Fruit fly (Drosophila melanogaster): ENCODE measurements around the gene CG17754.
A peak's percentile ranks its signal among the peaks of the same experiment; 100 is the strongest.

Gene CG17754

dm6 chrX:9295518-9295917 is 45.3 kb downstream of the CG17754 start (continued):
- TF ChIP-seq CG6792 (GFP tag; optimal IDR thresholded peaks at IDR 0.05) = no peak
- TF ChIP-seq Hr38 (GFP tag; optimal IDR thresholded peaks at IDR 0.05) = no peak
- no peak for TF ChIP-seq CG6808 (GFP tag; optimal IDR thresholded peaks at IDR 0.05)
- TF ChIP-seq Blimp-1 (GFP tag; optimal IDR thresholded peaks at IDR 0.05) = no peak
- TF ChIP-seq Hr4 (GFP tag; optimal IDR thresholded peaks at IDR 0.05) = no peak
- 0 out of 3 replicates have a peak, but pooled peaks have one; percentile 10 for TF ChIP-seq eg (GFP tag; IDR thresholded peaks at IDR 0.05)
- peak; percentile 20 for TF ChIP-seq Ets96B (tag; optimal IDR thresholded peaks at IDR 0.05)
- TF ChIP-seq CG6854 (GFP tag; optimal IDR thresholded peaks at IDR 0.05) = no peak
- no peak for TF ChIP-seq CG8319 (GFP tag; optimal IDR thresholded peaks at IDR 0.05)
- TF ChIP-seq Ets21C (GFP tag; optimal IDR thresholded peaks at IDR 0.05) = no peak
- TF ChIP-seq fd59A (GFP tag; optimal IDR thresholded peaks at IDR 0.05) = no peak
- TF ChIP-seq CG31627 (GFP tag; optimal IDR thresholded peaks at IDR 0.05) = peak; percentile 1
- TF ChIP-seq Sox102F (GFP tag; optimal IDR thresholded peaks at IDR 0.05) = no peak
- peak; percentile 53 for TF ChIP-seq Eip78C (GFP tag)
- no peak for TF ChIP-seq CG11902 (GFP tag; optimal IDR thresholded peaks at IDR 0.05)
- TF ChIP-seq acj6 (GFP tag; optimal IDR thresholded peaks at IDR 0.05) = peak; percentile 12
- no peak for TF ChIP-seq CG16779 (tag; optimal IDR thresholded peaks at IDR 0.05)
- no peak for TF ChIP-seq CG34406 (GFP tag; optimal IDR thresholded peaks at IDR 0.05)
- peak in 1 of 2 experiments; percentile 2 for TF ChIP-seq salr (GFP tag; optimal IDR thresholded peaks at IDR 0.05)
- TF ChIP-seq ss (GFP tag; optimal IDR thresholded peaks at IDR 0.05) = peak in 1 of 2 experiments; percentile 16
- no peak for TF ChIP-seq Sox15 (GFP tag; optimal IDR thresholded peaks at IDR 0.05)
- no peak for TF ChIP-seq OdsH (GFP tag; optimal IDR thresholded peaks at IDR 0.05)
- no peak for TF ChIP-seq fkh (GFP tag; optimal IDR thresholded peaks at IDR 0.05)
- TF ChIP-seq topi (GFP tag; optimal IDR thresholded peaks at IDR 0.05) = no peak
- TF ChIP-seq dsx (GFP tag; optimal IDR thresholded peaks at IDR 0.05; ENCODE audit: poor library complexity, severe bottlenecking) = no peak
- TF ChIP-seq dac (GFP tag; optimal IDR thresholded peaks at IDR 0.05) = no peak
- peak; percentile 2 for TF ChIP-seq CG10669 (GFP tag; optimal IDR thresholded peaks at IDR 0.05)
- no peak for TF ChIP-seq Gug (GFP tag; IDR thresholded peaks at IDR 0.05)
- TF ChIP-seq CG8632 (GFP tag; optimal IDR thresholded peaks at IDR 0.05) = no peak

- TF ChIP-seq CG16779 (tag; optimal IDR thresholded peaks at IDR 0.05) (no peak), CG8319 (GFP tag; optimal IDR thresholded peaks at IDR 0.05) (no peak), Ets21C (GFP tag; optimal IDR thresholded peaks at IDR 0.05) (no peak), fkh (GFP tag; optimal IDR thresholded peaks at IDR 0.05) (no peak), Eip75B (GFP tag; optimal IDR thresholded peaks at IDR 0.05) (no peak), fd85E (GFP tag; optimal IDR thresholded peaks at IDR 0.05) (no peak), CG32006 (GFP tag; optimal IDR thresholded peaks at IDR 0.05) (no peak), CG11762 (GFP tag; optimal IDR thresholded peaks at IDR 0.05; ENCODE audit: insufficient read depth) (no peak), Sox102F (GFP tag; optimal IDR thresholded peaks at IDR 0.05) (no peak), CG10669 (GFP tag; optimal IDR thresholded peaks at IDR 0.05) (no peak), CG3919 (GFP tag; optimal IDR thresholded peaks at IDR 0.05) (no peak), Eip93F (GFP tag; optimal IDR thresholded peaks at IDR 0.05) (no peak), acj6 (GFP tag; optimal IDR thresholded peaks at IDR 0.05) (no peak), Blimp-1 (GFP tag; optimal IDR thresholded peaks at IDR 0.05) (no peak)
Observed at dm6 chrX:9296518-9296917, 46.3 kb downstream of the CG17754 start.

DNA sequence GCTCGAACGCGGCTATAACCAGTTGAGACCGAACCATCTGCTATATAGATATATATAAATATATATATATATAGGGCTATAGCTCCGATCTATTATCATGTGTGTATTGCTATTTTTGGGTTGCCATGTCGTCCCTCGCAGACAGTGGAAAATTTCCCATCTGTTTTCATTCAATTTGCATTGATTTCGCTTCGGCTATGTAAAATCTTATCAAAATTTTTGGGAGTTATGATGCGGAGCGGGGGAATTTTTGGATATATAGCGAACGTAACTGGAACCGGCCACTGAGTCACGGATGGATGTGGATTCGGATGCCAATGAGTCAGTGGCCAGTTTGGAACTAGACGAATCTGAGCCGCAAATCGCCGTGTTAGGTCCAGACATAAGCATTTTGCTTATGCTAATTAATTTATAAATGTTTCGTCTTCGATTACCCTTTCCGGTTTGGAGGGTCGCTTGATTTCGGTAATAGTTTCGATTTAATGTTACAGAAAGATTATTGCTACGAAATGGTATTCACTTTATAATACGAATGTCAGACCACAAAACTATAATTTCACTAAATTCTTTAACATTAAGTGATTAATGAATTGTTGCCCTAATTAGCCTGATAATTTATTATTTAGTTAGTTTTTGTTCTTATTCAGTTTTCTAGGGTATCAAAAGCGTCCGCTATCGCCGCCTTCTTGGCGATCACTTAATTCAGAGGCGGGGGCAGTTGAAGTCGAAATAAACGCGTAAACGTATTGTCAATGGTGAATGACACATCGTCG is 47.6 kb downstream of the CG17754 start:
- TF ChIP-seq eg (GFP tag; IDR thresholded peaks at IDR 0.05) (no peak), CG3919 (GFP tag; optimal IDR thresholded peaks at IDR 0.05) (no peak), Smox (GFP tag; optimal IDR thresholded peaks at IDR 0.05) (peak; percentile 35), esn (GFP tag; optimal IDR thresholded peaks at IDR 0.05) (peak; percentile 46), CG31627 (GFP tag; optimal IDR thresholded peaks at IDR 0.05) (peak; percentile 51), CG1621 (tag; optimal IDR thresholded peaks at IDR 0.05) (no peak), lz (GFP tag; optimal IDR thresholded peaks at IDR 0.05) (peak; percentile 59), dac (GFP tag; optimal IDR thresholded peaks at IDR 0.05) (no peak), CG9139 (GFP tag; optimal IDR thresholded peaks at IDR 0.05) (no peak), Eip78C (GFP tag) (peak; percentile 48), vri (GFP tag; optimal IDR thresholded peaks at IDR 0.05) (peak; percentile 10), Ets21C (GFP tag; optimal IDR thresholded peaks at IDR 0.05) (peak; percentile 5), Hr39 (GFP tag; optimal IDR thresholded peaks at IDR 0.05) (peak; percentile 18), CG8119 (GFP tag; IDR thresholded peaks at IDR 0.05) (no peak), Ets96B (tag; optimal IDR thresholded peaks at IDR 0.05) (no peak), cyc (GFP tag; optimal IDR thresholded peaks at IDR 0.05) (no peak), Hr4 (GFP tag; optimal IDR thresholded peaks at IDR 0.05) (no peak), CG32006 (GFP tag; optimal IDR thresholded peaks at IDR 0.05) (no peak), Sox102F (GFP tag; optimal IDR thresholded peaks at IDR 0.05) (peak; percentile 36), CG10631 (GFP tag; optimal IDR thresholded peaks at IDR 0.05) (no peak), Eip75B (GFP tag; optimal IDR thresholded peaks at IDR 0.05) (no peak), fkh (GFP tag; optimal IDR thresholded peaks at IDR 0.05) (no peak), CG11762 (GFP tag; optimal IDR thresholded peaks at IDR 0.05; ENCODE audit: insufficient read depth) (no peak), CG34406 (GFP tag; optimal IDR thresholded peaks at IDR 0.05) (no peak)
